Fruit fly (Drosophila melanogaster) whole organism, prepupa: ENCODE data around the gene CG13733.

Source experiments
- Blimp-1 ChIP-seq: fragments of 200-800 bp; sonication (Bioruptor generic); optimal IDR thresholded peaks from 3 replicates; lab custom pipeline; 2017; ENCODE audit warnings: missing biosample characterization, missing genetic modification characterization, mild to moderate bottlenecking, moderate library complexity, missing genetic modification reagents
- CG10631 ChIP-seq: fragments of 200-800 bp; sonication (Bioruptor generic); optimal IDR thresholded peaks from 2 replicates; lab custom pipeline; 2016; ENCODE audit warnings: missing biosample characterization, missing genetic modification characterization
- CG11294 ChIP-seq: fragments of 200-800 bp; sonication (Bioruptor generic); IDR thresholded peaks from 2 replicates; pipeline ENCODE4 v1.3.6; 2022; ENCODE audit warnings: missing biosample characterization, missing genetic modification characterization
- CG11762 ChIP-seq: fragments of 200-800 bp; sonication (Bioruptor generic); optimal IDR thresholded peaks from 3 replicates; lab custom pipeline; 2016; ENCODE audit warnings: missing biosample characterization, missing genetic modification characterization; ENCODE audit not compliant: insufficient read depth
- CG11902 ChIP-seq: fragments of 200-800 bp; sonication (Bioruptor generic); optimal IDR thresholded peaks from 3 replicates; lab custom pipeline; 2016; ENCODE audit warnings: missing biosample characterization, missing genetic modification characterization
- CG15336 ChIP-seq: fragments of 200-800 bp; sonication (Bioruptor generic); IDR thresholded peaks from 2 replicates; pipeline ENCODE4 v1.3.6; 2022; ENCODE audit warnings: missing biosample characterization, missing genetic modification characterization
- CG1621 ChIP-seq: fragments of 200-800 bp; sonication (Bioruptor generic); optimal IDR thresholded peaks from 3 replicates; lab custom pipeline; 2018; ENCODE audit warnings: missing biosample characterization, mild to moderate bottlenecking, missing genetic modification characterization
- CG31627 ChIP-seq: fragments of 200-800 bp; sonication (Bioruptor generic); optimal IDR thresholded peaks from 3 replicates; lab custom pipeline; 2016; ENCODE audit warnings: missing biosample characterization, missing genetic modification characterization
- CG6163 ChIP-seq: fragments of 200-800 bp; sonication (Bioruptor generic); IDR thresholded peaks from 3 replicates; pipeline ENCODE4 v1.3.6; 2022; ENCODE audit warnings: missing biosample characterization, missing genetic modification characterization
- CG6792 ChIP-seq: fragments of 200-800 bp; sonication (Bioruptor generic); optimal IDR thresholded peaks from 3 replicates; lab custom pipeline; 2016; ENCODE audit warnings: missing biosample characterization, missing genetic modification characterization
- CG6854 ChIP-seq: fragments of 200-800 bp; sonication (Bioruptor generic); optimal IDR thresholded peaks from 2 replicates; lab custom pipeline; 2017; ENCODE audit warnings: missing biosample characterization, mild to moderate bottlenecking, missing genetic modification characterization
- CG7368 ChIP-seq: fragments of 200-800 bp; sonication (Bioruptor generic); optimal IDR thresholded peaks from 3 replicates; lab custom pipeline; 2016; ENCODE audit warnings: missing biosample characterization, missing genetic modification characterization
- CG8319 ChIP-seq: fragments of 200-800 bp; sonication (Bioruptor generic); optimal IDR thresholded peaks from 3 replicates; lab custom pipeline; 2016; ENCODE audit warnings: missing biosample characterization, missing genetic modification characterization
- CG9139 ChIP-seq: fragments of 200-800 bp; sonication (Bioruptor generic); optimal IDR thresholded peaks from 3 replicates; lab custom pipeline; 2017; ENCODE audit warnings: missing biosample characterization, mild to moderate bottlenecking, missing genetic modification characterization
- Eip75B ChIP-seq: fragments of 200-800 bp; sonication (Bioruptor generic); optimal IDR thresholded peaks from 3 replicates; lab custom pipeline; 2016; ENCODE audit warnings: missing biosample characterization, missing genetic modification characterization
- Eip78C ChIP-seq: fragments of 200-800 bp; sonication (Bioruptor generic); peaks from one replicate; lab custom pipeline; 2016; ENCODE audit warnings: missing biosample characterization, missing genetic modification characterization
- Eip93F ChIP-seq: fragments of 200-800 bp; sonication (Bioruptor generic); optimal IDR thresholded peaks from 2 replicates; lab custom pipeline; 2016; ENCODE audit warnings: missing biosample characterization, mild to moderate bottlenecking, missing genetic modification characterization
- Ets21C ChIP-seq: fragments of 200-800 bp; sonication (Bioruptor generic); optimal IDR thresholded peaks from 3 replicates; lab custom pipeline; 2016; ENCODE audit warnings: missing biosample characterization, missing genetic modification characterization
- Ets96B ChIP-seq: fragments of 200-800 bp; optimal IDR thresholded peaks from 2 replicates; lab custom pipeline; 2019; ENCODE audit warnings: missing biosample characterization, mild to moderate bottlenecking, missing genetic modification characterization, moderate library complexity
- Hr39 ChIP-seq: fragments of 200-800 bp; sonication (Bioruptor generic); optimal IDR thresholded peaks from 2 replicates; lab custom pipeline; 2016; ENCODE audit warnings: missing biosample characterization, missing genetic modification characterization
- Hr4 ChIP-seq: fragments of 200-800 bp; sonication (Bioruptor generic); optimal IDR thresholded peaks from 3 replicates; lab custom pipeline; 2016; ENCODE audit warnings: missing biosample characterization, missing genetic modification characterization
- Lpt ChIP-seq: fragments of 200-800 bp; sonication (Bioruptor generic); optimal IDR thresholded peaks from 3 replicates; lab custom pipeline; 2016; ENCODE audit warnings: missing biosample characterization, missing genetic modification characterization
- Met ChIP-seq: fragments of 200-800 bp; sonication (Bioruptor generic); optimal IDR thresholded peaks from 3 replicates; lab custom pipeline; 2016; ENCODE audit warnings: missing biosample characterization, missing genetic modification characterization
- OdsH ChIP-seq: fragments of 200-800 bp; sonication (Bioruptor generic); optimal IDR thresholded peaks from 3 replicates; lab custom pipeline; 2016; ENCODE audit warnings: missing biosample characterization, missing genetic modification characterization
- Sox102F ChIP-seq: fragments of 200-800 bp; sonication (Bioruptor generic); optimal IDR thresholded peaks from 2 replicates; lab custom pipeline; 2016; ENCODE audit warnings: missing biosample characterization, mild to moderate bottlenecking, missing genetic modification characterization
- Sox14 ChIP-seq: fragments of 200-800 bp; sonication (Bioruptor generic); optimal IDR thresholded peaks from 3 replicates; lab custom pipeline; 2016; ENCODE audit warnings: missing biosample characterization, missing genetic modification characterization
- Sox15 ChIP-seq: fragments of 200-800 bp; sonication (Bioruptor generic); optimal IDR thresholded peaks from 3 replicates; lab custom pipeline; 2016; ENCODE audit warnings: missing biosample characterization, missing genetic modification characterization
- acj6 ChIP-seq: fragments of 200-800 bp; sonication (Bioruptor generic); optimal IDR thresholded peaks from 3 replicates; lab custom pipeline; 2016; ENCODE audit warnings: missing biosample characterization, missing genetic modification characterization
- cyc ChIP-seq: fragments of 200-800 bp; sonication (Bioruptor generic); optimal IDR thresholded peaks from 3 replicates; lab custom pipeline; 2016; ENCODE audit warnings: missing biosample characterization, missing genetic modification characterization
- dsx ChIP-seq: fragments of 200-800 bp; optimal IDR thresholded peaks from 3 replicates; lab custom pipeline; 2019; ENCODE audit warnings: missing biosample characterization, mild to moderate bottlenecking, missing genetic modification characterization, moderate library complexity; ENCODE audit not compliant: poor library complexity, severe bottlenecking
- eg ChIP-seq: fragments of 200-800 bp; sonication (Bioruptor generic); IDR thresholded peaks from 3 replicates; pipeline ENCODE4 v1.3.6; 2022; ENCODE audit warnings: missing biosample characterization, missing genetic modification characterization
- fd59A ChIP-seq: fragments of 200-800 bp; sonication (Bioruptor generic); optimal IDR thresholded peaks from 2 replicates; lab custom pipeline; 2017; ENCODE audit warnings: missing biosample characterization, mild to moderate bottlenecking, missing genetic modification characterization, missing genetic modification reagents
- fd85E ChIP-seq: fragments of 200-800 bp; sonication (Bioruptor generic); optimal IDR thresholded peaks from 3 replicates; lab custom pipeline; 2016; ENCODE audit warnings: missing biosample characterization, missing genetic modification characterization
- fkh ChIP-seq: fragments of 200-800 bp; sonication (Bioruptor generic); optimal IDR thresholded peaks from 3 replicates; lab custom pipeline; 2017; ENCODE audit warnings: missing biosample characterization, mild to moderate bottlenecking, missing genetic modification characterization, moderate library complexity
- lz ChIP-seq: fragments of 200-800 bp; sonication (Bioruptor generic); optimal IDR thresholded peaks from 3 replicates; lab custom pipeline; 2016; ENCODE audit warnings: missing biosample characterization, missing genetic modification characterization
- net ChIP-seq: fragments of 200-800 bp; sonication (Bioruptor generic); optimal IDR thresholded peaks from 3 replicates; lab custom pipeline; 2016; ENCODE audit warnings: missing biosample characterization, missing genetic modification characterization
- vri ChIP-seq: fragments of 200-800 bp; sonication (Bioruptor generic); optimal IDR thresholded peaks from 3 replicates; lab custom pipeline; 2016; ENCODE audit warnings: missing biosample characterization, mild to moderate bottlenecking, missing genetic modification characterization

The CG13733 gene

DNA sequence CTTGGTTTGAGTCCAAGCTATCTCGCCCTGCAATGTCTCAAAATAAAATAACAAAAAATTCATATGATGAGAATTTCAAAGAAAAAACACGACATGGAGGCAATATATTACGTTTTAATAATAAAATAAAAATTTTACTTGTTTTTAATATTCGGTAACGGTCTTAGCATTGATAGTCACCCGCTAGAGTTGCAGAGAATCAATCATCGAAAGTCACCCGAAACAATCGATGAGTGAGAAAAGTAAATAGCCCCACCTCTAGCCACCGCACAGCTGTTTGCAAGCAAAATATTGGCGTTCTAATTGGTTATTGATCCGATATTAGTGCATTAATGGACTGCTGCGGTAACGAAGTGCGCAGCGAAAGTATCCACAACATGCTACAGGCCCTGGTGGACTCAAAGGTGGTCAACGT is 2.7 kb downstream of the CG13733 start, which contains the start of gene CG34250 (continued):
- TF ChIP-seq CG15336 (no peak), Sox102F (GFP tag; lab: Kevin White, UChicago) (no peak), CG10631 (GFP tag; lab: Kevin White, UChicago) (peak; percentile 25)

DNA sequence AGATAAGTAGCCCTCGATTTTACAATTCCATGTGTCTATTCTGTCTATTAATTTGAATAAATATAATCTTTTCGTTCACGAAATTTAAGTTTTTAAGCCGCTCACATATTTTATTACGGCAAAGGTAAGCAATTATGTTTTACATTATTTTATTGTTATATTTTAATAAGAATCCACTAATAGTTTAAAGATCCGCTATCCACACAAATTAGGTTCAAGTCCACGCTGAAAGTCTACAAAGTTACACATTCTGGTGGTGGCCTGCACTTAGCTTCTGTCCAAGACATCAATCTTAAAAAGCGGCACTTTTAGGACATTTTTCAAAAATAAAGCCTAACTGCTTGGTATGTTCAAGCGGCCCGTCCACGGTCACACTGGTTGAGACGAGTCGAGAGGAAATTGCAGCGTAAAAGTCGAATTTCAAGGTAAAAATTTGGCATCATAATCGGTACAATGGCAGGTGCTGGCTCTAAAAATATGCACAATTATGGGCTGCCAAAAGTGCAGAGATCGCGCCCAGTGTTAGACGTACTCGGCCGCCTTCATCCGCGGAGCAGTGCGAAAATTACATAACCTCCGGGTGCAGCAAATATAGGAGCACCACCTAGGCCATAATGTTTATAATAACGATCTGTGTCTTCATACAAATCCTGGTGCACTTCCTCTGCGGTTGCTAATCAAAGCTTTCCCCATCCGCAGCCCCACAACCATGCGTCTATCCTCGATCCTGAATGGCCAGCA is 3.8 kb downstream of the CG13733 start, which contains the start of the genes UQCR-Q and CG46525:
Gene UQCR-Q, plus strand, starts transcription at position 51 of the 741 bp plus-strand sequence.
Gene CG46525, plus strand, starts transcription at position 510 of the 741 bp plus-strand sequence.
- no peak for TF ChIP-seq Eip93F (GFP tag; lab: Kevin White, UChicago)
- TF ChIP-seq vri: peak; percentile 83
- TF ChIP-seq CG31627 (GFP tag; lab: Kevin White, UChicago): no peak
- TF ChIP-seq acj6: no peak
- TF ChIP-seq CG6854 (GFP tag; lab: Kevin White, UChicago): no peak
- TF ChIP-seq Ets21C (GFP tag; lab: Kevin White, UChicago): no peak
- no peak for TF ChIP-seq Hr39 (GFP tag; lab: Kevin White, UChicago)
- TF ChIP-seq, all 60 proteins: peak for 1

dm6 chr3L:17473889-17474288 is 4.8 kb downstream of the CG13733 start:
- TF ChIP-seq Eip75B: no peak
- no peak for TF ChIP-seq Ets21C (GFP tag; lab: Kevin White, UChicago)
- TF ChIP-seq OdsH: no peak
- no peak for TF ChIP-seq Sox15
- no peak for TF ChIP-seq CG6854 (GFP tag; lab: Kevin White, UChicago)
- no peak for TF ChIP-seq Met (GFP tag; lab: Kevin White, UChicago)
- no peak for TF ChIP-seq Ets96B (tag; lab: Kevin White, UChicago)

- peak; percentile 12 for TF ChIP-seq fkh (GFP tag; lab: Kevin White, UChicago)
- no peak for TF ChIP-seq CG11294 (GFP tag; lab: Robert Waterston, UW)
- 0 out of 3 replicates have a peak, but pooled peaks have one; percentile 16 for TF ChIP-seq eg (GFP tag; lab: Robert Waterston, UW)
Observed at dm6 chr3L:17470110-17470509, 8.6 kb downstream of the CG13733 start, which contains the start of gene SecCl. SecCl (plus strand) TSS chr3L:17470127.

DNA sequence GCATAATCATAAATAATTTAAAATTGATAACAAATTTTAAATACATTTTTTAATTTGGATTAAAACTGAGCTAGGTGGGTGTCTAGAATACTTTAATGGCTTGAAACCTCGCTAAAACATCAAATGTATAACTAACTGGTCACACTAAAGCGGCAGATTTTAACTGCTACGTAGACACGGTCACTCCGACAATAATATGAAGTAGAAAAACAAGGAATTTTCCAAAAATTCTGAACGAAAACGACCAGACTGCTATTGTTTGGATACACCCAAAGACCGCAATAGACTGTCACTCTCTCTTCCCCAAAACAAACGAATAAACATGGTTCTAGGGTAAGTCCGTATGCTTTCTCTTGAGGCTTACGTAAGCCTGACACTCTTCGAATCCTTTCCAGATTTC is 12.9 kb downstream of the CG13733 start, which contains the start of gene QIL1:
Gene QIL1, plus strand, starts transcription at position 142 of the 400 bp plus-strand sequence.
- no peak for TF ChIP-seq Lpt
- no peak for TF ChIP-seq vri
- TF ChIP-seq OdsH: no peak
- TF ChIP-seq Eip78C (GFP tag; lab: Kevin White, UChicago): peak; percentile 55
- TF ChIP-seq fd59A (GFP tag; lab: Kevin White, UChicago): no peak
- TF ChIP-seq, all 60 proteins: peak for 1

DNA sequence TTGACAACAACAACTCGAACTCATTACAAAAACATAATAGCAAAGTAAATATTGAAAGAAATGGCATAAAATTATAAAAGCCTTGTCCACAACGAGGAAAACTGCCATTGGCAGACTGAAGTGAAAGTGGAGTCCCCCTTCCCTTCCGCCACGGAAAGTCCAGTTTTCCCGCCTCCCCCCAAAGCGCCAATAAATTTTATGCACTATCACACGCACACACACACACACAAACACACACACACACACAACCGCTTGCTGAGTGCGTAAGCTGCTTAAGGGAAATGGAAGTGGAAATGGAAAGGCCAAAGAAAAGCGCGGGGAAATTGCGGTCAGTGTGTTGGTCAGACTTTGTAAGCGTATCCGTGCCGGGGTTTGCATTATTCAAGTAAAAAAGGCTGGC is 16.3 kb downstream of the CG13733 start:
- TF ChIP-seq Sox14 (GFP tag; lab: Kevin White, UChicago) (no peak), Ets21C (GFP tag; lab: Kevin White, UChicago) (no peak), CG6163 (GFP tag; lab: Robert Waterston, UW) (no peak), Met (GFP tag; lab: Kevin White, UChicago) (no peak), Hr39 (GFP tag; lab: Kevin White, UChicago) (no peak), CG9139 (no peak), CG8319 (GFP tag; lab: Kevin White, UChicago) (no peak), cyc (GFP tag; lab: Kevin White, UChicago) (no peak), Eip93F (GFP tag; lab: Kevin White, UChicago) (no peak)

- TF ChIP-seq CG11902 (GFP tag; lab: Kevin White, UChicago) (no peak), net (GFP tag; lab: Kevin White, UChicago) (no peak), CG7368 (no peak), fkh (GFP tag; lab: Kevin White, UChicago) (no peak), CG1621 (tag; lab: Kevin White, UChicago) (no peak), Hr4 (no peak), CG6792 (no peak), Blimp-1 (GFP tag; lab: Kevin White, UChicago) (no peak), dsx (GFP tag; lab: Kevin White, UChicago) (no peak), Sox102F (GFP tag; lab: Kevin White, UChicago) (no peak), lz (GFP tag; lab: Kevin White, UChicago) (no peak), vri (no peak), fd85E (GFP tag; lab: Kevin White, UChicago) (no peak), CG15336 (no peak), CG11762 (GFP tag; lab: Kevin White, UChicago) (no peak)
Observed at dm6 chr3L:17461369-17462012, 17.2 kb downstream of the CG13733 start.
